Fruit fly (Drosophila melanogaster): ENCODE results near the gene S6kII.

S6kII gene

dm6 chrX:22487667-22488593 is 41.8 kb upstream of the S6kII start (continued):
- TF ChIP-seq twi (tag; optimal IDR thresholded peaks at IDR 0.05) (no peak), CG9876 (GFP tag; optimal IDR thresholded peaks at IDR 0.05) (no peak), CG7271 (tag; optimal IDR thresholded peaks at IDR 0.05) (no peak), Eip74EF (GFP tag; optimal IDR thresholded peaks at IDR 0.05) (no peak), CG12155 (GFP tag; optimal IDR thresholded peaks at IDR 0.05) (no peak), ash1 (GFP tag; optimal IDR thresholded peaks at IDR 0.05) (no peak), CG11723 (GFP tag; optimal IDR thresholded peaks at IDR 0.05) (no peak), Pdp1 (GFP tag; optimal IDR thresholded peaks at IDR 0.05) (no peak), CG6854 (GFP tag; optimal IDR thresholded peaks at IDR 0.05) (no peak), CG3065 (GFP tag; optimal IDR thresholded peaks at IDR 0.05) (no peak), Neu2 (GFP tag; optimal IDR thresholded peaks at IDR 0.05; ENCODE audit: borderline replicate concordance) (no peak), pfk (GFP tag; optimal IDR thresholded peaks at IDR 0.05) (no peak), CG6689 (GFP tag; IDR thresholded peaks at IDR 0.05) (peak; percentile 41; the same call in 1 of the 2 replicates), mld (GFP tag; IDR thresholded peaks at IDR 0.05; ENCODE audit: partially characterized antibody) (no peak), Sox102F (GFP tag; optimal IDR thresholded peaks at IDR 0.05) (peak; percentile 53), CG10543 (GFP tag; optimal IDR thresholded peaks at IDR 0.05) (peak; percentile 19), zfh1 (GFP tag; IDR thresholded peaks at IDR 0.05) (0 out of 3 replicates have a peak, but pooled peaks have one; percentile 5), Atf6 (GFP tag; IDR thresholded peaks at IDR 0.05) (peak; percentile 22; the same call in 1 of the 2 replicates), CG31441 (GFP tag; IDR thresholded peaks at IDR 0.05) (peak; percentile 58), luna (GFP tag; optimal IDR thresholded peaks at IDR 0.05) (no peak), mam (GFP tag; optimal IDR thresholded peaks at IDR 0.05) (no peak), CG11696 (GFP tag; IDR thresholded peaks at IDR 0.05) (peak; percentile 74), CG2116 (GFP tag; optimal IDR thresholded peaks at IDR 0.05) (no peak), HmgZ (tag; optimal IDR thresholded peaks at IDR 0.05) (no peak), aop (GFP tag; IDR thresholded peaks at IDR 0.05) (no peak), CG12299 (tag; optimal IDR thresholded peaks at IDR 0.05) (no peak), ab (GFP tag; optimal IDR thresholded peaks at IDR 0.05) (no peak), toy (GFP tag; IDR thresholded peaks at IDR 0.05) (no peak), usp (GFP tag; optimal IDR thresholded peaks at IDR 0.05) (no peak), CG11398 (GFP tag; optimal IDR thresholded peaks at IDR 0.05) (no peak), sc (optimal IDR thresholded peaks at IDR 0.05) (no peak), sc (GFP tag; optimal IDR thresholded peaks at IDR 0.05) (no peak), CG12104 (GFP tag; optimal IDR thresholded peaks at IDR 0.05) (peak; percentile 6), CG2875 (GFP tag; optimal IDR thresholded peaks at IDR 0.05) (no peak), CG13296 (GFP tag; optimal IDR thresholded peaks at IDR 0.05) (no peak), sqz (GFP tag; optimal IDR thresholded peaks at IDR 0.05) (no peak), Nf-YB (GFP tag; optimal IDR thresholded peaks at IDR 0.05) (no peak), Ravus (GFP tag; IDR thresholded peaks at IDR 0.05) (peak; percentile 20; the same call in 1 of the 2 replicates), CG17385 (GFP tag; optimal IDR thresholded peaks at IDR 0.05) (peak; percentile 25), dmrt11E (tag; optimal IDR thresholded peaks at IDR 0.05) (no peak), al (GFP tag; IDR thresholded peaks at IDR 0.05) (peak; percentile 29; the same call in 1 of the 2 replicates), wor (GFP tag; IDR thresholded peaks at IDR 0.05) (no peak), Rfx (GFP tag; IDR thresholded peaks at IDR 0.05) (peak; percentile 73), maf-S (GFP tag; optimal IDR thresholded peaks at IDR 0.05) (no peak), onecut (GFP tag; IDR thresholded peaks at IDR 0.05) (peak; percentile 19), CG10366 (GFP tag; IDR thresholded peaks at IDR 0.05) (peak; percentile 44), so (GFP tag; IDR thresholded peaks at IDR 0.05) (no peak), CG11247 (GFP tag; IDR thresholded peaks at IDR 0.05) (peak; percentile 44), CG18011 (GFP tag; optimal IDR thresholded peaks at IDR 0.05) (peak; percentile 0)
